Worm (Caenorhabditis elegans) whole organism, L1 larva: ENCODE data around the gene F59C12.3.

Experiments used
- lin-39 ChIP-seq: fragments of 150-350 bp; optimal IDR thresholded peaks from 2 replicates; lab custom pipeline; 2014; ENCODE audit warnings: missing biosample characterization, missing genetic modification reagents, missing genetic modification characterization
- lsy-2 ChIP-seq, 2 experiments: fragments of 150-350 bp; optimal IDR thresholded peaks; 2 replicates each; lab custom pipeline; 2014; ENCODE audit warnings: missing biosample characterization in 2 of 2, missing genetic modification characterization in 2 of 2

DNA sequence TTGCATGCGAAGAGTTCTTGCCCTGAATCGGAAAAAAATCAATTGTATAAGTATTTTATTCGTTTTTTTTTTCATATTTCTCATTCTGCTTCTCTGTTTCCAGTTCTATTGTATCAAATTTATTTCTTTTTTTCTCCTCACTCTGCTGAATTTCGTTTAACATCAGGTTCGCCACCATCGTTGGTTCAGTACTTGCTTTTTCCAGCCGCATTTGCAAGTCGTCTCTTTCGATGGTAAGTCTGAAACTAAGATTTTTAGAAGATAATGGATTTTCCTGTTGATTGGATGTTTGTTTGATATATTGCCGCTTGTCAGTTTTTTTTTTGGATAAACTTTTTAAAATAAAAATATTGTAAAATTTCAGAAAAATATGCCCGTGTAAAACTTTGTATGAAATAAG lies 2.2 kb downstream of the F59C12.3 start:
- no peak for TF ChIP-seq lin-39 (tag; lab: Kevin White, UChicago)
- no peak for TF ChIP-seq lsy-2 (tag; optimal IDR thresholded peaks at IDR 0.05; lab: Kevin White, UChicago)
